Worm (Caenorhabditis elegans) whole organism, L1 larva: ENCODE data around the gene K04F1.9.

Source experiments
- C16A3.4 ChIP-seq: fragments of 150-350 bp; optimal IDR thresholded peaks from 2 replicates; lab custom pipeline; 2014; ENCODE audit warnings: missing biosample characterization, missing genetic modification characterization
- ama-1 ChIP-seq: fragments of 150-350 bp; optimal IDR thresholded peaks from 2 replicates; lab custom pipeline; 2014
- blmp-1 ChIP-seq: fragments of 150-350 bp; optimal IDR thresholded peaks from 2 replicates; lab custom pipeline; 2014; ENCODE audit warnings: missing biosample characterization, missing genetic modification characterization
- ceh-82 ChIP-seq, 3 experiments: fragments of 150-350 bp in 1 of 3; sonication (generic microtip) in 2 of 3; optimal IDR thresholded peaks; 2 replicates each; lab custom pipeline; 2014 to 2017; ENCODE audit warnings: missing biosample characterization in 3 of 3, missing genetic modification characterization in 3 of 3
- ceh-90 ChIP-seq: sonication (generic microtip); optimal IDR thresholded peaks from 2 replicates; lab custom pipeline; 2016; ENCODE audit warnings: missing genetic modification characterization, missing compliant biosample characterization
- ces-1 ChIP-seq: fragments of 150-350 bp; optimal IDR thresholded peaks from 2 replicates; lab custom pipeline; 2014; ENCODE audit warnings: missing biosample characterization, missing genetic modification reagents, missing genetic modification characterization
- dsc-1 ChIP-seq: sonication (generic microtip); optimal IDR thresholded peaks from 2 replicates; lab custom pipeline; 2016; ENCODE audit warnings: mild to moderate bottlenecking, missing genetic modification characterization, missing compliant biosample characterization
- efl-3 ChIP-seq: fragments of 200-800 bp; sonication (Bioruptor generic); optimal IDR thresholded peaks from 2 replicates; lab custom pipeline; 2018; ENCODE audit warnings: mild to moderate bottlenecking, missing genetic modification characterization, missing compliant biosample characterization
- egl-13 ChIP-seq: sonication (generic microtip); optimal IDR thresholded peaks from 2 replicates; lab custom pipeline; 2016; ENCODE audit warnings: missing genotype, missing genetic modification reagents, missing genetic modification characterization, missing compliant biosample characterization
- fkh-4 ChIP-seq: sonication (generic microtip); optimal IDR thresholded peaks from 2 replicates; lab custom pipeline; 2016; ENCODE audit warnings: missing compliant biosample characterization, missing genetic modification characterization, borderline replicate concordance
- fkh-8 ChIP-seq: sonication (generic microtip); optimal IDR thresholded peaks from 2 replicates; lab custom pipeline; 2016; ENCODE audit warnings: mild to moderate bottlenecking, missing genetic modification characterization, missing compliant biosample characterization
- hpl-2 ChIP-seq: fragments of 150-350 bp; optimal IDR thresholded peaks from 2 replicates; lab custom pipeline; 2014; ENCODE audit warnings: missing biosample characterization, missing genetic modification reagents, missing genetic modification characterization
- irx-1 ChIP-seq: sonication (generic microtip); optimal IDR thresholded peaks from 2 replicates; lab custom pipeline; 2016; ENCODE audit warnings: missing genetic modification characterization, missing compliant biosample characterization
- isw-1 ChIP-seq: fragments of 200-800 bp; sonication (Bioruptor generic); IDR thresholded peaks from 2 replicates; pipeline ENCODE4 v1.3.6; 2022; ENCODE audit warnings: missing genetic modification characterization, missing compliant biosample characterization
- lin-14 ChIP-seq: fragments of 200-800 bp; sonication (Bioruptor generic); optimal IDR thresholded peaks from 2 replicates; lab custom pipeline; 2018; ENCODE audit warnings: mild to moderate bottlenecking, missing genetic modification characterization, moderate library complexity, missing compliant biosample characterization
- mab-9 ChIP-seq: fragments of 200-800 bp; sonication (Bioruptor generic); IDR thresholded peaks from 2 replicates; pipeline ENCODE4 v1.3.6; 2022; ENCODE audit warnings: missing genetic modification reagents, missing genetic modification characterization, missing compliant biosample characterization
- mdl-1 ChIP-seq, 2 experiments: fragments of 150-350 bp; optimal IDR thresholded peaks; 2 replicates each; lab custom pipeline; 2014 to 2017; ENCODE audit warnings: missing biosample characterization in 2 of 2, missing genetic modification characterization in 2 of 2, inconsistent platforms in 1 of 2
- mep-1 ChIP-seq: fragments of 150-350 bp; optimal IDR thresholded peaks from 2 replicates; lab custom pipeline; 2014; ENCODE audit warnings: missing biosample characterization, missing genetic modification characterization
- nhr-11 ChIP-seq: fragments of 150-350 bp; optimal IDR thresholded peaks from 2 replicates; lab custom pipeline; 2014; ENCODE audit warnings: missing biosample characterization, missing genetic modification characterization
- nhr-12 ChIP-seq: sonication (generic microtip); optimal IDR thresholded peaks from 2 replicates; lab custom pipeline; 2017; ENCODE audit warnings: missing biosample characterization, missing genetic modification characterization
- nhr-19 ChIP-seq: fragments of 200-800 bp; sonication (Bioruptor generic); conservative IDR thresholded peaks from 2 replicates; pipeline ENCODE4 v1.3.6; 2022; ENCODE audit warnings: missing genetic modification characterization, missing compliant biosample characterization
- nhr-20 ChIP-seq: sonication (generic microtip); optimal IDR thresholded peaks from 2 replicates; lab custom pipeline; 2016; ENCODE audit warnings: mild to moderate bottlenecking, missing genetic modification characterization, missing compliant biosample characterization
- nhr-47 ChIP-seq: sonication (generic microtip); optimal IDR thresholded peaks from 2 replicates; lab custom pipeline; 2016; ENCODE audit warnings: mild to moderate bottlenecking, missing genetic modification characterization, moderate library complexity, missing compliant biosample characterization
- nhr-71 ChIP-seq: sonication (generic microtip); optimal IDR thresholded peaks from 2 replicates; lab custom pipeline; 2016; ENCODE audit warnings: mild to moderate bottlenecking, missing genetic modification characterization, moderate library complexity, missing compliant biosample characterization
- pag-3 ChIP-seq: sonication (generic microtip); optimal IDR thresholded peaks from 2 replicates; lab custom pipeline; 2017; ENCODE audit warnings: missing genetic modification characterization, mild to moderate bottlenecking, missing compliant biosample characterization, antibody characterized with exemption, borderline replicate concordance; ENCODE audit not compliant: insufficient read depth
- pax-3 ChIP-seq: fragments of 200-800 bp; sonication (Bioruptor generic); optimal IDR thresholded peaks from 2 replicates; lab custom pipeline; 2018; ENCODE audit warnings: mild to moderate bottlenecking, missing genetic modification characterization, moderate library complexity, missing compliant biosample characterization
- sptf-1 ChIP-seq: fragments of 150-350 bp; optimal IDR thresholded peaks from 2 replicates; lab custom pipeline; 2014; ENCODE audit warnings: missing biosample characterization, missing genetic modification characterization
- unc-62 ChIP-seq: fragments of 150-350 bp; optimal IDR thresholded peaks from 2 replicates; lab custom pipeline; 2014; ENCODE audit warnings: missing biosample characterization, missing genetic modification reagents, missing genetic modification characterization
- unc-86 ChIP-seq: sonication (generic microtip); optimal IDR thresholded peaks from 2 replicates; lab custom pipeline; 2016; ENCODE audit warnings: missing genetic modification characterization, missing compliant biosample characterization
- unc-98 ChIP-seq: fragments of 200-800 bp; sonication (Bioruptor generic); IDR thresholded peaks from 2 replicates; pipeline ENCODE4 v1.3.6; 2022; ENCODE audit warnings: missing genetic modification characterization, missing compliant biosample characterization
- zip-4 ChIP-seq: fragments of 200-800 bp; sonication (Bioruptor generic); optimal IDR thresholded peaks from 2 replicates; lab custom pipeline; 2018; ENCODE audit warnings: mild to moderate bottlenecking, missing genetic modification characterization, moderate library complexity, missing compliant biosample characterization

The K04F1.9 gene

DNA sequence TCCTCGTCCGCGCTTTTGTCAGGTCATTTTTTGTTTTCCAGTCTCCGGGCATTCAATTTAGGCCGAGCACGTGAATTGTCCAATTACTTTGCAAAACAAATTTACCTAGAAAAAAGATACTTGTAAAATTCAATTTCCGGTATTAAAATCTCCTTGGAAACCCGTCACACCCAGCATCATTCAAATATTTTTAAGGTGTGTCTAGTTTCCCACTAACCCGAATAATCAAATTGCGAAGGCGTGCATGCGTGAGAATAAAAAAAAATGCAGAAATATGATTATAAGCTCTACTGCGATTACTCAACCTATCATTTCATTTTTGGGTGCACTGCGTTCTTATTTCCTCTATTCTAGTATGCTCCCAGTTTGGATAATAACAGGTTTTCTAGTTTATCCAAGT lies 10.2 kb upstream of the K04F1.9 start, which contains the start of gene irld-11:
irld-11 (plus strand) TSS at position 301 of the 400 bp plus-strand sequence.
- TF ChIP-seq nhr-20 (tag; lab: Kevin White, UChicago) (peak; percentile 32), nhr-19 (no peak), fkh-8 (tag; lab: Kevin White, UChicago) (peak; percentile 82)

DNA sequence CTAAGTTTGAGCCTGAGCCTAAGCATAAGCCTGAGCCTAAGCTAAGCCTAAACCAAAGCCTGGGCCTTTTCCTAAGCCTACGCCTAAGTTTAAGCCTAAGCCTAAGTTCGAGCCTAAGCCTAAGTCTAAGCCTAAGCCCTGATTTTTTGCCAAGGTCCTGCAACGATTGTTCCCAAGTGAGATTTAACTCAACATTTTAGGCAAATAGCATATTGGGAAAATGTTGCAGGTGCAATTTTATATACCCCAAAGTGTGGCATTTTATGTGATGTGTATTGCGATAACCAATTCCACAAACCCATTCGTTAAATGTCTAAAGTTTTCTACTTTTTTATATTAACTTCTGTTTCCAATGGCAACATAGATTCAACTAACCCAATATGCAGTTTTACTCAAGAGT lies 2.8 kb upstream of the K04F1.9 start, which contains the start of gene irld-40:
irld-40 (plus strand) TSS at position 301 of the 400 bp plus-strand sequence.
- TF ChIP-seq nhr-47 (tag; lab: Kevin White, UChicago): no peak
- TF ChIP-seq irx-1 (tag; lab: Kevin White, UChicago): no peak
- no peak for TF ChIP-seq egl-13 (tag; lab: Kevin White, UChicago)
- no peak for TF ChIP-seq dsc-1 (tag; lab: Kevin White, UChicago)

DNA sequence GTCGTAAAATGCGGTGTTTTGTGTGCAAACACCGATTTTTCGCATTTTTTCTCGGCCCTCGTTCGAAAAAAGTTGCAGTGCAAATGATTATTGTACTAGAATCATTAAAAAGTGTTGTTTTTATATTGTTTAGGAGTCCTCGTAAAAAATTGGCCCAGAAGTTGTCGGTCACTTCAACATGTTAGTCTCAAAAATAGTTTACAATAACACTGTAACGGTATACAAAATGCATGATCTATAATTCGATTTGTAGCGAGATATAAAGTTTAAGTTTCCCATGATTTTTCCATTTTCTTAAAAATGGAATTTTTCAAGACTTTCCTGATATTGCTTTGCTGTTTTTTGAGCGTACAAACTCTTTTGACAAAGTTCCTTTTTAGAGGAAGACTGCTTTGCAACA lies 1.9 kb downstream of the K04F1.9 start, which contains the start of gene K04F1.8:
K04F1.8 (plus strand) TSS at position 301 of the 400 bp plus-strand sequence.
- TF ChIP-seq hpl-2 (GFP tag; lab: Kevin White, UChicago) (no peak), nhr-71 (no peak), ces-1 (GFP tag; lab: Kevin White, UChicago) (no peak), nhr-19 (no peak), efl-3 (GFP tag; lab: Kevin White, UChicago) (no peak), pax-3 (tag; lab: Kevin White, UChicago) (no peak), ama-1 (lab: Kevin White, UChicago) (no peak), C16A3.4 (tag; lab: Kevin White, UChicago) (no peak)

DNA sequence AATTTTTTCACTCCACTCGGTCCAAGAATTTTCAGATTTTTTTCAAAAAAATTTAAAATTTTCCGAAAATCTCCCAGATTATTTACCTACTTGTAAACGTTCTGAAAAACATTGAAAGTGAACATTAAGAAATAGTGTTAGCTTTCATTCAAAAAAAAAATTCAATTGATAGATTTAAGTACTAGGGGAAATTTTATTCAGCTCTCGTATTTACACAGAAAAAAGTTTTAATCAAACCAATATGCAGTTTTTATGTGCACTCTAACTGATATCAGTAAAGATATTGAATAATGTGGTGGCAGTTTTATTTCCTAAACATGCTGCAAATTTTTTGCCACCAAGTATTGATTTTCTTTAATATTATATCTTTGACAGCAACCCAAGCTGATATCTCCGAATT lies 3.2 kb downstream of the K04F1.9 start, which contains the start of gene irld-42:
irld-42 (plus strand) TSS at position 301 of the 400 bp plus-strand sequence.
- TF ChIP-seq lin-14 (GFP tag; lab: Kevin White, UChicago) (no peak), unc-86 (tag; lab: Kevin White, UChicago) (no peak), isw-1 (GFP tag; lab: Robert Waterston, UW) (no peak), sptf-1 (no peak), ceh-82 (tag; optimal IDR thresholded peaks at IDR 0.05; lab: Kevin White, UChicago) (no peak), fkh-4 (no peak), mdl-1 (tag; optimal IDR thresholded peaks at IDR 0.05; lab: Kevin White, UChicago) (no peak), unc-62 (GFP tag; lab: Kevin White, UChicago) (no peak), efl-3 (GFP tag; lab: Kevin White, UChicago) (no peak), ces-1 (GFP tag; lab: Kevin White, UChicago) (no peak), mab-9 (no peak), zip-4 (GFP tag; lab: Kevin White, UChicago) (no peak), nhr-19 (no peak), nhr-11 (no peak)
- TF ChIP-seq, all 84 proteins: peak for 0

DNA sequence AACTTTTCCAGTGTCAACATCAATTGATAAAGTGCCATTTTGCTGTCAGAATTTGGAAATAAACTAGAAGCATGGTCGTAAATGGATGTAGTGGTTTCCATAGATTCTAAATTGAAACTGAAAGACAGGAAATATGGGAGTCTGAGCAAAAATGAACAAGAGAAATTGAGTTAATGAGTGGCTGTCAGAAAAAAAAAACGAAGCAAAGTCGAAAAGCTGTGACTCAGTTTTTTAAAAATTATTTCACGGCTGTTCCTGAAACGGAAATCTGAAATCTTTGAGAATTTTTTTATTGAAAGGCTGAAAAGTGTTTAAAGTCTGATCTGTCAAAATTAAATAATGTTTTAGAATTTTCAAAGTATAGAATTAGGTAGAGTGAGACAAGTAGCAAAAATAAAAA lies 13.2 kb downstream of the K04F1.9 start, which contains the start of gene srw-98:
srw-98 (minus strand) TSS at position 101 of the 400 bp plus-strand sequence.
- TF ChIP-seq mep-1 (tag; lab: Kevin White, UChicago): no peak

DNA sequence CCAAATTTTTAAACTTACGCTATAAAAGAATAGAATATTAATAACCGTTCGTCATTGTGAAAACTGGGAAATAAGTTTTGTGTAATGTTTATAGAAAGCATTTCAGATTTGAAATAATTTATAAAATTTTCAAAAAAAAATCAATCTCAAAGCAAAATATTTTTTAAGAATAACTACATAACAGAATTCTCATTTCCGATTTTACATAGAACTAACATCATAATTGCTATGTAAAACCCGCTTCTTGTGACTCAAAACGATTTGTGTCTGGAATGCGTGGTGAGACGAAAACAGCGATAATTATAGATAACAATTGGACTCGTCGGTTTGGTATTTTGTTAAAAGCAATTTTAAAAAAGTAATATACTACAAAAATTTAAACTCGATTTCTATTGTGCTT lies 15.7 kb downstream of the K04F1.9 start, which contains the start of gene srw-91:
srw-91 (minus strand) TSS at position 101 of the 400 bp plus-strand sequence.
- no peak for TF ChIP-seq blmp-1
- no peak for TF ChIP-seq nhr-12
- no peak for TF ChIP-seq mab-9
- TF ChIP-seq unc-98: no peak
- no peak for TF ChIP-seq zip-4 (GFP tag; lab: Kevin White, UChicago)
- TF ChIP-seq ceh-90 (tag; lab: Kevin White, UChicago): no peak
- TF ChIP-seq unc-62 (GFP tag; lab: Kevin White, UChicago): no peak
- TF ChIP-seq ceh-82 (tag; optimal IDR thresholded peaks at IDR 0.05; lab: Kevin White, UChicago): no peak
- TF ChIP-seq lin-14 (GFP tag; lab: Kevin White, UChicago): no peak
- TF ChIP-seq nhr-20 (tag; lab: Kevin White, UChicago): no peak
- no peak for TF ChIP-seq nhr-47 (tag; lab: Kevin White, UChicago)
- TF ChIP-seq nhr-11: no peak
- no peak for TF ChIP-seq pag-3 (tag; lab: Kevin White, UChicago)
- TF ChIP-seq C16A3.4 (tag; lab: Kevin White, UChicago): no peak
